Fruit fly (Drosophila melanogaster) whole organism, embryonic: ENCODE results near the gene SCAR.

Source experiments
- Adf1 ChIP-seq: fragments of 200-800 bp; sonication (Bioruptor generic); IDR thresholded peaks from 2 replicates; pipeline ENCODE4 v1.3.6; 2022; ENCODE audit warnings: missing biosample characterization, missing genetic modification characterization
- Asciz ChIP-seq: fragments of 200-800 bp; sonication (Bioruptor generic); optimal IDR thresholded peaks from 2 replicates; lab custom pipeline; 2017; ENCODE audit warnings: missing biosample characterization, mild to moderate bottlenecking, missing genetic modification characterization, missing genetic modification reagents
- Bdp1 ChIP-seq: fragments of 200-800 bp; sonication (Bioruptor generic); optimal IDR thresholded peaks from 3 replicates; lab custom pipeline; 2016; ENCODE audit warnings: missing biosample characterization, missing genetic modification characterization
- Blimp-1 ChIP-seq: fragments of 200-800 bp; sonication (Bioruptor generic); optimal IDR thresholded peaks from 3 replicates; lab custom pipeline; 2018; ENCODE audit warnings: missing biosample characterization, missing genetic modification characterization, mild to moderate bottlenecking, moderate library complexity, missing genetic modification reagents
- CG11093 ChIP-seq: fragments of 200-800 bp; sonication (Bioruptor generic); IDR thresholded peaks from 3 replicates; pipeline ENCODE4 v1.3.6; 2022; ENCODE audit warnings: missing biosample characterization, missing genetic modification characterization
- CG11456 ChIP-seq: fragments of 200-800 bp; sonication (Bioruptor generic); IDR thresholded peaks from 3 replicates; pipeline ENCODE4 v1.3.6; 2022; ENCODE audit warnings: missing biosample characterization, missing genetic modification characterization
- CG11504 ChIP-seq: fragments of 200-800 bp; sonication (Bioruptor generic); optimal IDR thresholded peaks from 3 replicates; lab custom pipeline; 2019; ENCODE audit warnings: missing biosample characterization, mild to moderate bottlenecking, missing genetic modification characterization, moderate library complexity
- CG12391 ChIP-seq: fragments of 200-800 bp; sonication (Bioruptor generic); optimal IDR thresholded peaks from 3 replicates; lab custom pipeline; 2018; ENCODE audit warnings: missing biosample characterization, mild to moderate bottlenecking, missing genetic modification characterization, moderate library complexity
- CG15479 ChIP-seq: fragments of 200-800 bp; sonication (Bioruptor generic); optimal IDR thresholded peaks from 3 replicates; lab custom pipeline; 2019; ENCODE audit warnings: missing biosample characterization, mild to moderate bottlenecking, missing genetic modification characterization, moderate library complexity
- CG15601 ChIP-seq: fragments of 200-800 bp; sonication (Bioruptor generic); optimal IDR thresholded peaks from 3 replicates; lab custom pipeline; 2019; ENCODE audit warnings: missing biosample characterization, mild to moderate bottlenecking, missing genetic modification characterization, moderate library complexity
- CG1603 ChIP-seq: fragments of 200-800 bp; sonication (Bioruptor generic); optimal IDR thresholded peaks from 2 replicates; lab custom pipeline; 2019; ENCODE audit warnings: missing biosample characterization, mild to moderate bottlenecking, missing genetic modification characterization, moderate library complexity
- CG16813 ChIP-seq: fragments of 200-800 bp; sonication (Bioruptor generic); IDR thresholded peaks from 3 replicates; pipeline ENCODE4 v1.3.6; 2022; ENCODE audit warnings: missing biosample characterization, missing genetic modification characterization; ENCODE audit not compliant: partially characterized antibody
- CG17612 ChIP-seq: fragments of 200-800 bp; sonication (Bioruptor generic); IDR thresholded peaks from 2 replicates; pipeline ENCODE4 v1.3.6; 2022; ENCODE audit warnings: missing biosample characterization, missing genetic modification characterization
- CG17912 ChIP-seq: fragments of 200-800 bp; sonication (Bioruptor generic); optimal IDR thresholded peaks from 2 replicates; lab custom pipeline; 2018; ENCODE audit warnings: missing biosample characterization, mild to moderate bottlenecking, missing genetic modification characterization
- CG1832 ChIP-seq: fragments of 200-800 bp; sonication (Bioruptor generic); optimal IDR thresholded peaks from 2 replicates; lab custom pipeline; 2017; ENCODE audit warnings: missing biosample characterization, mild to moderate bottlenecking, missing genetic modification characterization, inconsistent platforms
- CG31441 ChIP-seq: fragments of 200-800 bp; sonication (Bioruptor generic); IDR thresholded peaks from 2 replicates; pipeline ENCODE4 v1.3.6; 2022; ENCODE audit warnings: missing biosample characterization, missing genetic modification characterization
- CG32532 ChIP-seq: fragments of 200-800 bp; sonication (Bioruptor generic); IDR thresholded peaks from 2 replicates; pipeline ENCODE4 v1.3.6; 2022; ENCODE audit warnings: missing biosample characterization, missing genetic modification characterization
- CG42726 ChIP-seq: fragments of 200-800 bp; sonication (Bioruptor generic); IDR thresholded peaks from 2 replicates; pipeline ENCODE4 v1.3.6; 2022; ENCODE audit warnings: missing biosample characterization, missing genetic modification characterization; ENCODE audit not compliant: partially characterized antibody
- CG6813 ChIP-seq: fragments of 200-800 bp; sonication (Bioruptor generic); optimal IDR thresholded peaks from 2 replicates; lab custom pipeline; 2017; ENCODE audit warnings: missing biosample characterization, missing genetic modification characterization, mild to moderate bottlenecking, moderate library complexity, missing genetic modification reagents
- CG7786 ChIP-seq: fragments of 200-800 bp; sonication (Bioruptor generic); optimal IDR thresholded peaks from 2 replicates; lab custom pipeline; 2016; ENCODE audit warnings: missing biosample characterization, missing genetic modification characterization
- CG8765 ChIP-seq: fragments of 200-800 bp; sonication (Bioruptor generic); IDR thresholded peaks from 2 replicates; pipeline ENCODE4 v1.3.6; 2022; ENCODE audit warnings: missing biosample characterization, missing genetic modification characterization
- CG9797 ChIP-seq: fragments of 200-800 bp; sonication (Bioruptor generic); optimal IDR thresholded peaks from 3 replicates; lab custom pipeline; 2018; ENCODE audit warnings: missing biosample characterization, mild to moderate bottlenecking, missing genetic modification characterization
- Doc2 ChIP-seq: fragments of 200-800 bp; sonication (Bioruptor generic); IDR thresholded peaks from 2 replicates; pipeline ENCODE4 v1.3.6; 2022; ENCODE audit warnings: missing biosample characterization, missing genetic modification characterization
- Doc3 ChIP-seq: fragments of 200-800 bp; sonication (Bioruptor generic); IDR thresholded peaks from 3 replicates; pipeline ENCODE4 v1.3.6; 2022; ENCODE audit warnings: missing biosample characterization, missing genetic modification characterization; ENCODE audit not compliant: partially characterized antibody
- Hmr ChIP-seq: fragments of 200-800 bp; sonication (Bioruptor generic); optimal IDR thresholded peaks from 3 replicates; lab custom pipeline; 2017; ENCODE audit warnings: mild to moderate bottlenecking, missing biosample characterization, missing genetic modification reagents, missing genetic modification characterization
- Hsf ChIP-seq: fragments of 200-800 bp; sonication (Bioruptor generic); optimal IDR thresholded peaks from 3 replicates; lab custom pipeline; 2016; ENCODE audit warnings: missing biosample characterization, missing genetic modification characterization
- Kr ChIP-seq: fragments of 200-800 bp; sonication (Bioruptor generic); optimal IDR thresholded peaks from 2 replicates; lab custom pipeline; 2017; ENCODE audit warnings: missing biosample characterization, mild to moderate bottlenecking, missing genetic modification characterization
- Lpt ChIP-seq: fragments of >200 bp; optimal IDR thresholded peaks from 2 replicates; lab custom pipeline; 2018; ENCODE audit warnings: missing biosample characterization, missing genetic modification characterization
- Nf-YB ChIP-seq: fragments of 200-800 bp; sonication (Bioruptor generic); optimal IDR thresholded peaks from 3 replicates; lab custom pipeline; 2019; ENCODE audit warnings: missing biosample characterization, mild to moderate bottlenecking, missing genetic modification characterization, moderate library complexity
- Rfx ChIP-seq: fragments of 200-800 bp; sonication (Bioruptor generic); IDR thresholded peaks from 2 replicates; pipeline ENCODE4 v1.3.6; 2022; ENCODE audit warnings: missing biosample characterization, missing genetic modification characterization
- Side ChIP-seq: fragments of 200-800 bp; sonication (Bioruptor generic); optimal IDR thresholded peaks from 2 replicates; lab custom pipeline; 2016; ENCODE audit warnings: missing biosample characterization, missing genetic modification characterization
- Sin3A ChIP-seq: fragments of >200 bp; optimal IDR thresholded peaks from 2 replicates; lab custom pipeline; 2018
- Xrp1 ChIP-seq: fragments of 200-800 bp; sonication (Bioruptor generic); IDR thresholded peaks from 2 replicates; pipeline ENCODE4 v1.3.6; 2022; ENCODE audit warnings: missing biosample characterization, missing genetic modification characterization
- bab2 ChIP-seq: fragments of 200-800 bp; sonication (Bioruptor generic); optimal IDR thresholded peaks from 2 replicates; lab custom pipeline; 2016; ENCODE audit warnings: missing biosample characterization, missing genetic modification characterization
- croc ChIP-seq: fragments of 200-800 bp; sonication (Bioruptor generic); conservative IDR thresholded peaks from 3 replicates; pipeline ENCODE4 v1.3.6; 2022; ENCODE audit warnings: missing biosample characterization, missing genetic modification characterization
- da ChIP-seq: fragments of 200-800 bp; sonication (Bioruptor generic); optimal IDR thresholded peaks from 2 replicates; lab custom pipeline; 2016; ENCODE audit warnings: missing biosample characterization, missing genetic modification characterization
- dmrt11E ChIP-seq: fragments of 200-800 bp; sonication (Bioruptor generic); optimal IDR thresholded peaks from 3 replicates; lab custom pipeline; 2018; ENCODE audit warnings: missing biosample characterization, mild to moderate bottlenecking, missing genetic modification characterization, moderate library complexity
- dpn ChIP-seq, 2 experiments: fragments of 200-800 bp; sonication (Bioruptor generic); optimal IDR thresholded peaks; 3 replicates each; lab custom pipeline; 2016; ENCODE audit warnings: missing biosample characterization in 2 of 2, missing genetic modification characterization in 2 of 2
- emc ChIP-seq: fragments of 200-800 bp; sonication (Bioruptor generic); optimal IDR thresholded peaks from 2 replicates; lab custom pipeline; 2016; ENCODE audit warnings: missing biosample characterization, missing genetic modification characterization
- eve ChIP-seq, 2 experiments: fragments of >200 bp; optimal IDR thresholded peaks; 2 replicates each; lab custom pipeline; 2017; ENCODE audit warnings: missing biosample characterization in 2 of 2, missing genetic modification characterization in 2 of 2
- hkb ChIP-seq, 2 experiments: fragments of 200-800 bp in 1 of 2; fragments of >200 bp in 1 of 2; sonication (Bioruptor generic) in 1 of 2; IDR thresholded peaks in 1 of 2; optimal IDR thresholded peaks in 1 of 2; 2 replicates each; pipeline versions ENCODE4 v1.3.6 to Lab custom; 2017 to 2022; ENCODE audit warnings: missing biosample characterization in 1 of 2, missing genetic modification characterization in 1 of 2
- lmd ChIP-seq: fragments of 200-800 bp; sonication (Bioruptor generic); IDR thresholded peaks from 2 replicates; pipeline ENCODE4 v1.3.6; 2022; ENCODE audit warnings: missing biosample characterization, missing genetic modification characterization
- lov ChIP-seq, 2 experiments: fragments of 200-800 bp in 1 of 2; fragments of >200 bp in 1 of 2; sonication (Bioruptor generic) in 1 of 2; IDR thresholded peaks in 1 of 2; optimal IDR thresholded peaks in 1 of 2; 2 replicates in 1 of 2; 3 replicates in 1 of 2; pipeline versions ENCODE4 v1.3.6 to Lab custom; 2017 to 2022; ENCODE audit warnings: missing biosample characterization in 1 of 2, missing genetic modification characterization in 1 of 2
- mirr ChIP-seq: fragments of 200-800 bp; sonication (Bioruptor generic); optimal IDR thresholded peaks from 3 replicates; lab custom pipeline; 2018; ENCODE audit warnings: missing biosample characterization, mild to moderate bottlenecking, missing genetic modification characterization
- pho ChIP-seq: fragments of 200-800 bp; sonication (Bioruptor generic); optimal IDR thresholded peaks from 2 replicates; lab custom pipeline; 2016; ENCODE audit warnings: missing biosample characterization, missing genetic modification characterization
- sens ChIP-seq: fragments of 200-800 bp; sonication (Bioruptor generic); peaks from one replicate; lab custom pipeline; 2016; ENCODE audit warnings: missing biosample characterization, missing genetic modification characterization
- ssp ChIP-seq: fragments of 200-800 bp; sonication (Bioruptor generic); IDR thresholded peaks from 2 replicates; pipeline ENCODE4 v1.3.6; 2022; ENCODE audit warnings: missing biosample characterization, missing genetic modification characterization
- tup ChIP-seq: fragments of 200-800 bp; sonication (Bioruptor generic); optimal IDR thresholded peaks from 2 replicates; lab custom pipeline; 2016; ENCODE audit warnings: missing biosample characterization, mild to moderate bottlenecking, missing genetic modification characterization, moderate library complexity
- zfh1 ChIP-seq: fragments of 200-800 bp; sonication (Bioruptor generic); IDR thresholded peaks from 3 replicates; pipeline ENCODE4 v1.3.6; 2022; ENCODE audit warnings: missing biosample characterization, missing genetic modification characterization

SCAR gene

DNA sequence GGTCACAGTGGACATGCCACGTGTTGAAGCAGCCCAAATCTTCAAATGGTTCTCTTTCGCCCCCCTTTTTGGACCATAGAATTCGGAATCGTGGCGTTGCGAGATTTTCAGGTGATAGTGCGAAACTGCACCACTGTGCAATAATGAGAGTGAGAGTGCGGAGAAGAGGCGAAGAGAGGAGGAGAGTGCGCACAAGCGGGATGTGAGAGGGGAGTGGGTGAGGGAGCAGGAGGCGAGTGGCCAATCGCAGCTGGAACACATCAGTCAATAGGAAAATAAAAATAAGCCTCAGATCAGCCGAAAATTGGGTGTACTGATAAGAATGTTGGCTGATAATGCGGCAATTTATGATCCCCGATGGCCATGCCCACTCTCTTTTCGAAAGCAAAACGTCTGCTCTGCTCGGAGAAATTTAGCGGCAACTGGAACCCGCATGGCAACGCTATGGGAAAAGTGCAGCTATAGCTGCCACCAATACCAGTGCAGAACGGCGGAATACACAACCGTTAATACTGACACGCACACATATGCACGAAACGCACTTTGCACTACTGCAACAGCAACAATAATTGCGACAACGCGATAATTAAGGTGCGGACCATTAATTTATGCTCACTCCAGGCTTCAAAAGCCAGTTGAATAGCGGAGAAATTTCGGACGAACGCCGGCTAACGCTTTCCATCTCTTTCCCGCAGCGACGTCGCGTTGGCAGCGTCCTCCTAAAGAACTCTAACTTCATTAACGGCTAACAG lies 9.1 kb upstream of the SCAR start (continued):
- no peak for TF ChIP-seq croc (GFP tag; lab: Robert Waterston, UW)
- no peak for TF ChIP-seq CG11456 (GFP tag; lab: Robert Waterston, UW)
- no peak for TF ChIP-seq CG6813 (GFP tag; lab: Kevin White, UChicago)
- no peak for TF ChIP-seq zfh1
- TF ChIP-seq CG16813 (GFP tag; lab: Robert Waterston, UW), result 0 out of 3 replicates have a peak, but pooled peaks have one; percentile 13
- TF ChIP-seq ssp (GFP tag; lab: Robert Waterston, UW), result no peak
- TF ChIP-seq dpn (GFP tag; optimal IDR thresholded peaks at IDR 0.05; lab: Kevin White, UChicago), result no peak
- no peak for TF ChIP-seq Kr (GFP tag; lab: Kevin White, UChicago)
- no peak for TF ChIP-seq bab2 (GFP tag; lab: Kevin White, UChicago)
- peak; percentile 18 for TF ChIP-seq Side
- no peak; the same call in 1 of the 2 replicates for TF ChIP-seq Rfx (GFP tag; lab: Robert Waterston, UW)
- TF ChIP-seq mirr (GFP tag; lab: Kevin White, UChicago), result no peak
- TF ChIP-seq lmd (GFP tag; lab: Robert Waterston, UW), result no peak
- TF ChIP-seq Hmr (GFP tag; lab: Kevin White, UChicago), result no peak
- TF ChIP-seq Sin3A (lab: Kevin White, UChicago), result peak; percentile 4
- TF ChIP-seq tup (GFP tag; lab: Kevin White, UChicago), result no peak
- TF ChIP-seq Blimp-1 (GFP tag; lab: Kevin White, UChicago), result peak; percentile 93
- TF ChIP-seq lov (optimal IDR thresholded peaks at IDR 0.05; lab: Kevin White, UChicago), result no peak
- no peak for TF ChIP-seq lov (GFP tag; IDR thresholded peaks at IDR 0.05; lab: Robert Waterston, UW)
- no peak for TF ChIP-seq CG15601 (tag; lab: Kevin White, UChicago)
- TF ChIP-seq Adf1 (GFP tag; lab: Robert Waterston, UW), result peak; percentile 57
- TF ChIP-seq da (GFP tag; lab: Kevin White, UChicago), result no peak
- no peak for TF ChIP-seq Asciz (GFP tag; lab: Kevin White, UChicago)
- no peak for TF ChIP-seq emc (GFP tag; lab: Kevin White, UChicago)
- no peak for TF ChIP-seq CG11093 (GFP tag; lab: Robert Waterston, UW)
- no peak for TF ChIP-seq pho (GFP tag; lab: Kevin White, UChicago)
- TF ChIP-seq CG7786, result no peak
- no peak for TF ChIP-seq Lpt (GFP tag; lab: Kevin White, UChicago)
- peak; percentile 15 for TF ChIP-seq CG1603 (tag; lab: Kevin White, UChicago)
- no peak for TF ChIP-seq Doc3 (GFP tag; lab: Robert Waterston, UW)
- no peak for TF ChIP-seq Xrp1 (GFP tag; lab: Robert Waterston, UW)
- TF ChIP-seq dmrt11E (tag; lab: Kevin White, UChicago), result no peak
- TF ChIP-seq hkb (optimal IDR thresholded peaks at IDR 0.05; lab: Kevin White, UChicago), result no peak
- TF ChIP-seq hkb (GFP tag; IDR thresholded peaks at IDR 0.05; lab: Robert Waterston, UW), result no peak
- no peak; the same call in 1 of the 2 replicates for TF ChIP-seq CG31441
- TF ChIP-seq CG15479 (GFP tag; lab: Kevin White, UChicago), result peak; percentile 52
- peak; percentile 17 for TF ChIP-seq CG12391 (tag; lab: Kevin White, UChicago)
- TF ChIP-seq CG8765, result no peak
- no peak for TF ChIP-seq CG9797 (GFP tag; lab: Kevin White, UChicago)
- no peak for TF ChIP-seq CG1832 (GFP tag; lab: Kevin White, UChicago)
- TF ChIP-seq eve (GFP tag; optimal IDR thresholded peaks at IDR 0.05; lab: Kevin White, UChicago), result no peak
- TF ChIP-seq CG42726 (GFP tag; lab: Robert Waterston, UW), result 0 out of 2 replicates have a peak, but pooled peaks have one; percentile 40
- peak; percentile 83 for TF ChIP-seq sens (GFP tag; lab: Kevin White, UChicago)
- no peak for TF ChIP-seq CG17612 (GFP tag; lab: Robert Waterston, UW)
- TF ChIP-seq Bdp1 (GFP tag; lab: Kevin White, UChicago), result no peak
- no peak for TF ChIP-seq CG11504 (tag; lab: Kevin White, UChicago)
- TF ChIP-seq CG32532 (GFP tag; lab: Robert Waterston, UW), result no peak
- TF ChIP-seq Nf-YB, result peak; percentile 89
- TF ChIP-seq Hsf (GFP tag; lab: Kevin White, UChicago), result no peak
- no peak for TF ChIP-seq Doc2 (GFP tag; lab: Robert Waterston, UW)
- no peak for TF ChIP-seq CG17912 (GFP tag; lab: Kevin White, UChicago)
